Worm (Caenorhabditis elegans) whole organism, mixed stage, embryonic: ENCODE data around the gene F57A8.1.

Experiments used
- cnd-1 ChIP-seq: fragments of 200-800 bp; sonication (Bioruptor generic); optimal IDR thresholded peaks from 2 replicates; lab custom pipeline; 2018; ENCODE audit warnings: mild to moderate bottlenecking, missing genetic modification characterization, missing compliant biosample characterization
- hlh-1 ChIP-seq: fragments of 150-350 bp; optimal IDR thresholded peaks from 2 replicates; lab custom pipeline; 2014; ENCODE audit warnings: missing biosample characterization, missing genetic modification reagents, missing genetic modification characterization
- lin-13 ChIP-seq: fragments of 150-350 bp; optimal IDR thresholded peaks from 2 replicates; lab custom pipeline; 2014; ENCODE audit warnings: missing biosample characterization, missing genetic modification characterization
- mab-5 ChIP-seq: fragments of 150-350 bp; optimal IDR thresholded peaks from 2 replicates; lab custom pipeline; 2014; ENCODE audit warnings: missing biosample characterization, missing genetic modification characterization
- nhr-12 ChIP-seq: fragments of 150-350 bp; optimal IDR thresholded peaks from 2 replicates; lab custom pipeline; 2014; ENCODE audit warnings: missing biosample characterization, missing genetic modification characterization
- nhr-237 ChIP-seq: fragments of 150-350 bp; optimal IDR thresholded peaks from 2 replicates; lab custom pipeline; 2014; ENCODE audit warnings: missing biosample characterization, missing genetic modification characterization
- sptf-1 ChIP-seq: sonication (generic microtip); optimal IDR thresholded peaks from 2 replicates; lab custom pipeline; 2017; ENCODE audit warnings: mild to moderate bottlenecking, missing genetic modification characterization, moderate library complexity, missing compliant biosample characterization
- unc-120 ChIP-seq: sonication (generic microtip); optimal IDR thresholded peaks from 2 replicates; lab custom pipeline; 2017; ENCODE audit warnings: missing genetic modification characterization, missing compliant biosample characterization; ENCODE audit not compliant: poor library complexity, severe bottlenecking

- TF ChIP-seq lin-13 (tag; lab: Kevin White, UChicago): no peak
- TF ChIP-seq nhr-237 (tag; lab: Kevin White, UChicago): no peak
- no peak for TF ChIP-seq mab-5 (tag; lab: Kevin White, UChicago)
- TF ChIP-seq sptf-1 (tag; lab: Kevin White, UChicago): no peak
- TF ChIP-seq cnd-1 (tag; lab: Kevin White, UChicago): no peak
- no peak for TF ChIP-seq nhr-12 (tag; lab: Kevin White, UChicago)
- no peak for TF ChIP-seq hlh-1
- TF ChIP-seq unc-120 (tag; lab: Kevin White, UChicago): no peak
These were observed 43.8 kb downstream of the F57A8.1 start for ce11 chrV:10080905-10081304.
